Fruit fly (Drosophila melanogaster) whole organism, embryonic: ENCODE measurements around the gene CG31921.

Experiments
- Awh ChIP-seq: fragments of 200-800 bp; sonication (Bioruptor generic); IDR thresholded peaks from 2 replicates; pipeline ENCODE4, ENCODE4 v1.3.6; 2022; ENCODE audit warnings: missing biosample characterization, missing genetic modification characterization
- BtbVII ChIP-seq: fragments of 200-800 bp; sonication (Bioruptor generic); optimal IDR thresholded peaks from 3 replicates; lab custom pipeline; 2017; ENCODE audit warnings: missing biosample characterization, mild to moderate bottlenecking, missing genetic modification characterization
- CG10565 ChIP-seq: fragments of 200-800 bp; sonication (Bioruptor generic); optimal IDR thresholded peaks from 3 replicates; lab custom pipeline; 2016; ENCODE audit warnings: missing biosample characterization, mild to moderate bottlenecking, missing genetic modification characterization
- CG12299 ChIP-seq: fragments of 200-800 bp; sonication (Bioruptor generic); optimal IDR thresholded peaks from 2 replicates; lab custom pipeline; 2018; ENCODE audit warnings: missing biosample characterization, mild to moderate bottlenecking, missing genetic modification characterization
- CG13894 ChIP-seq: fragments of 200-800 bp; sonication (Bioruptor generic); optimal IDR thresholded peaks from 3 replicates; lab custom pipeline; 2018; ENCODE audit warnings: missing biosample characterization, mild to moderate bottlenecking, missing genetic modification characterization, moderate library complexity
- CG1603 ChIP-seq: fragments of 200-800 bp; sonication (Bioruptor generic); optimal IDR thresholded peaks from 2 replicates; lab custom pipeline; 2019; ENCODE audit warnings: missing biosample characterization, mild to moderate bottlenecking, missing genetic modification characterization, moderate library complexity
- CG16779 ChIP-seq: fragments of 200-800 bp; sonication (Bioruptor generic); IDR thresholded peaks from 2 replicates; pipeline ENCODE4 v1.3.6; 2022; ENCODE audit warnings: missing biosample characterization, missing genetic modification characterization
- CG16813 ChIP-seq: fragments of 200-800 bp; sonication (Bioruptor generic); IDR thresholded peaks from 3 replicates; pipeline ENCODE4 v1.3.6; 2022; ENCODE audit warnings: missing biosample characterization, missing genetic modification characterization; ENCODE audit not compliant: partially characterized antibody
- CG17328 ChIP-seq: fragments of 200-800 bp; sonication (Bioruptor generic); IDR thresholded peaks from 2 replicates; pipeline ENCODE4 v1.3.6; 2022; ENCODE audit warnings: missing biosample characterization, missing genetic modification characterization
- CG2120 ChIP-seq: fragments of 200-800 bp; sonication (Bioruptor generic); optimal IDR thresholded peaks from 3 replicates; lab custom pipeline; 2016; ENCODE audit warnings: missing biosample characterization, missing genetic modification characterization
- CG2199 ChIP-seq: fragments of 200-800 bp; sonication (Bioruptor generic); IDR thresholded peaks from 3 replicates; pipeline ENCODE4 v1.3.6; 2022; ENCODE audit warnings: missing biosample characterization, missing genetic modification characterization
- CG30431 ChIP-seq: fragments of 200-800 bp; sonication (Bioruptor generic); optimal IDR thresholded peaks from 2 replicates; lab custom pipeline; 2017; ENCODE audit warnings: missing biosample characterization, missing genetic modification characterization
- CG34376 ChIP-seq: fragments of 200-800 bp; sonication (Bioruptor generic); optimal IDR thresholded peaks from 2 replicates; lab custom pipeline; 2018; ENCODE audit warnings: missing biosample characterization, mild to moderate bottlenecking, missing genetic modification characterization
- CG3847 ChIP-seq: fragments of 200-800 bp; sonication (Bioruptor generic); IDR thresholded peaks from 2 replicates; pipeline ENCODE4 v1.3.6; 2022; ENCODE audit warnings: missing biosample characterization, missing genetic modification characterization
- CG8089 ChIP-seq: fragments of 200-800 bp; sonication (Bioruptor generic); optimal IDR thresholded peaks from 3 replicates; lab custom pipeline; 2016; ENCODE audit warnings: missing biosample characterization, missing genetic modification characterization
- Deaf1 ChIP-seq: fragments of 200-800 bp; optimal IDR thresholded peaks from 3 replicates; lab custom pipeline; 2019; ENCODE audit warnings: missing biosample characterization, mild to moderate bottlenecking, missing genetic modification characterization, moderate library complexity
- Doc3 ChIP-seq: fragments of 200-800 bp; sonication (Bioruptor generic); IDR thresholded peaks from 3 replicates; pipeline ENCODE4 v1.3.6; 2022; ENCODE audit warnings: missing biosample characterization, missing genetic modification characterization; ENCODE audit not compliant: partially characterized antibody
- E2f2 ChIP-seq: fragments of 200-800 bp; sonication (Bioruptor generic); IDR thresholded peaks from 2 replicates; pipeline ENCODE4 v1.3.6; 2022; ENCODE audit warnings: missing biosample characterization, missing genetic modification characterization
- ERR ChIP-seq: fragments of 200-800 bp; sonication (Bioruptor generic); optimal IDR thresholded peaks from 2 replicates; lab custom pipeline; 2016; ENCODE audit warnings: missing biosample characterization, missing genetic modification characterization
- GATAe ChIP-seq: fragments of 200-800 bp; sonication (Bioruptor generic); conservative IDR thresholded peaks from 2 replicates; pipeline ENCODE4 v1.3.6; 2022; ENCODE audit warnings: missing biosample characterization, missing genetic modification characterization
- HLH3B ChIP-seq: fragments of 200-800 bp; sonication (Bioruptor generic); IDR thresholded peaks from 2 replicates; pipeline ENCODE4 v1.3.6; 2022; ENCODE audit warnings: missing biosample characterization, missing genetic modification characterization
- Med ChIP-seq: fragments of 200-800 bp; sonication (Bioruptor generic); peaks from one replicate; lab custom pipeline; 2016; ENCODE audit warnings: missing biosample characterization, missing genetic modification characterization, mild to moderate bottlenecking, inconsistent platforms, moderate library complexity
- PHDP ChIP-seq: fragments of 200-800 bp; sonication (Bioruptor generic); optimal IDR thresholded peaks from 3 replicates; lab custom pipeline; 2018; ENCODE audit warnings: missing biosample characterization, mild to moderate bottlenecking, missing genetic modification characterization, moderate library complexity
- abd-A ChIP-seq: fragments of 200-800 bp; sonication (Bioruptor generic); optimal IDR thresholded peaks from 3 replicates; lab custom pipeline; 2019; ENCODE audit warnings: missing biosample characterization, mild to moderate bottlenecking, missing genetic modification characterization, moderate library complexity
- ap ChIP-seq: fragments of 200-800 bp; sonication (Bioruptor generic); IDR thresholded peaks from 2 replicates; pipeline ENCODE4 v1.3.6; 2022; ENCODE audit warnings: missing biosample characterization, missing genetic modification characterization
- bigmax ChIP-seq: fragments of 200-800 bp; sonication (Bioruptor generic); optimal IDR thresholded peaks from 2 replicates; lab custom pipeline; 2018; ENCODE audit warnings: missing biosample characterization, mild to moderate bottlenecking, missing genetic modification characterization
- bsh ChIP-seq, 2 experiments: fragments of 200-800 bp; sonication (Bioruptor generic); optimal IDR thresholded peaks; 2 replicates each; lab custom pipeline; 2017 to 2018; ENCODE audit warnings: mild to moderate bottlenecking in 2 of 2, missing biosample characterization in 2 of 2, missing genetic modification characterization in 2 of 2, moderate library complexity in 1 of 2
- chinmo ChIP-seq: fragments of 200-800 bp; sonication (Bioruptor generic); IDR thresholded peaks from 4 replicates; pipeline ENCODE4 v1.3.6; 2022; ENCODE audit warnings: missing biosample characterization, missing genetic modification characterization; ENCODE audit not compliant: partially characterized antibody
- chm ChIP-seq: fragments of 200-800 bp; sonication (Bioruptor generic); IDR thresholded peaks from 2 replicates; pipeline ENCODE4 v1.3.6; 2022; ENCODE audit warnings: missing biosample characterization, missing genetic modification characterization
- ci ChIP-seq: fragments of 200-800 bp; sonication (Bioruptor generic); IDR thresholded peaks from 3 replicates; pipeline ENCODE4 v1.3.6; 2022; ENCODE audit warnings: missing biosample characterization, missing genetic modification characterization
- cwo ChIP-seq: fragments of 200-800 bp; sonication (Bioruptor generic); optimal IDR thresholded peaks from 3 replicates; lab custom pipeline; 2017; ENCODE audit warnings: missing biosample characterization, missing genetic modification characterization, mild to moderate bottlenecking, moderate library complexity, missing genetic modification reagents
- dysf ChIP-seq: fragments of 200-800 bp; sonication (Bioruptor generic); IDR thresholded peaks from 3 replicates; pipeline ENCODE4 v1.3.6; 2022; ENCODE audit warnings: missing biosample characterization, missing genetic modification characterization
- exex ChIP-seq: fragments of 200-800 bp; sonication (Bioruptor generic); optimal IDR thresholded peaks from 4 replicates; lab custom pipeline; 2018; ENCODE audit warnings: missing biosample characterization, mild to moderate bottlenecking, missing genetic modification characterization, moderate library complexity
- ftz-f1 ChIP-seq: fragments of 200-800 bp; sonication (Bioruptor generic); optimal IDR thresholded peaks from 2 replicates; lab custom pipeline; 2016; ENCODE audit warnings: missing biosample characterization, missing genetic modification characterization
- gce ChIP-seq: fragments of 200-800 bp; sonication (Bioruptor generic); IDR thresholded peaks from 3 replicates; pipeline ENCODE4 v1.3.6; 2022; ENCODE audit warnings: missing biosample characterization, missing genetic modification characterization
- gem ChIP-seq: fragments of 200-800 bp; sonication (Bioruptor generic); optimal IDR thresholded peaks from 2 replicates; lab custom pipeline; 2019; ENCODE audit warnings: missing biosample characterization, mild to moderate bottlenecking, missing genetic modification characterization, moderate library complexity
- grn ChIP-seq: fragments of 200-800 bp; sonication (Bioruptor generic); optimal IDR thresholded peaks from 3 replicates; lab custom pipeline; 2017; ENCODE audit warnings: missing biosample characterization, missing genetic modification characterization
- ind ChIP-seq: fragments of 200-800 bp; sonication (Bioruptor generic); optimal IDR thresholded peaks from 3 replicates; lab custom pipeline; 2016; ENCODE audit warnings: missing biosample characterization, missing genetic modification characterization
- ken ChIP-seq: fragments of 200-800 bp; sonication (Bioruptor generic); IDR thresholded peaks from 3 replicates; pipeline ENCODE4 v1.3.6; 2022; ENCODE audit warnings: missing biosample characterization, missing genetic modification characterization
- lmd ChIP-seq: fragments of 200-800 bp; sonication (Bioruptor generic); IDR thresholded peaks from 2 replicates; pipeline ENCODE4 v1.3.6; 2022; ENCODE audit warnings: missing biosample characterization, missing genetic modification characterization
- mirr ChIP-seq: fragments of 200-800 bp; sonication (Bioruptor generic); optimal IDR thresholded peaks from 3 replicates; lab custom pipeline; 2018; ENCODE audit warnings: missing biosample characterization, mild to moderate bottlenecking, missing genetic modification characterization
- mld ChIP-seq: fragments of 200-800 bp; sonication (Bioruptor generic); IDR thresholded peaks from 3 replicates; pipeline ENCODE4 v1.3.6; 2022; ENCODE audit warnings: missing biosample characterization, missing genetic modification characterization; ENCODE audit not compliant: partially characterized antibody
- rib ChIP-seq: fragments of 200-800 bp; sonication (Bioruptor generic); IDR thresholded peaks from 2 replicates; pipeline ENCODE4 v1.3.6; 2022; ENCODE audit warnings: missing biosample characterization, missing genetic modification characterization
- salm ChIP-seq: fragments of 200-800 bp; sonication (Bioruptor generic); optimal IDR thresholded peaks from 2 replicates; lab custom pipeline; 2018; ENCODE audit warnings: missing biosample characterization, mild to moderate bottlenecking, missing genetic modification characterization
- slbo ChIP-seq: fragments of 200-800 bp; sonication (Bioruptor generic); IDR thresholded peaks from 2 replicates; pipeline ENCODE4 v1.3.6; 2022; ENCODE audit warnings: missing biosample characterization, missing genetic modification characterization
- sug ChIP-seq: fragments of 200-800 bp; optimal IDR thresholded peaks from 2 replicates; lab custom pipeline; 2019; ENCODE audit warnings: missing biosample characterization, mild to moderate bottlenecking, missing genetic modification characterization, moderate library complexity
- zfh1 ChIP-seq: fragments of 200-800 bp; sonication (Bioruptor generic); IDR thresholded peaks from 3 replicates; pipeline ENCODE4 v1.3.6; 2022; ENCODE audit warnings: missing biosample characterization, missing genetic modification characterization

The CG31921 gene

DNA sequence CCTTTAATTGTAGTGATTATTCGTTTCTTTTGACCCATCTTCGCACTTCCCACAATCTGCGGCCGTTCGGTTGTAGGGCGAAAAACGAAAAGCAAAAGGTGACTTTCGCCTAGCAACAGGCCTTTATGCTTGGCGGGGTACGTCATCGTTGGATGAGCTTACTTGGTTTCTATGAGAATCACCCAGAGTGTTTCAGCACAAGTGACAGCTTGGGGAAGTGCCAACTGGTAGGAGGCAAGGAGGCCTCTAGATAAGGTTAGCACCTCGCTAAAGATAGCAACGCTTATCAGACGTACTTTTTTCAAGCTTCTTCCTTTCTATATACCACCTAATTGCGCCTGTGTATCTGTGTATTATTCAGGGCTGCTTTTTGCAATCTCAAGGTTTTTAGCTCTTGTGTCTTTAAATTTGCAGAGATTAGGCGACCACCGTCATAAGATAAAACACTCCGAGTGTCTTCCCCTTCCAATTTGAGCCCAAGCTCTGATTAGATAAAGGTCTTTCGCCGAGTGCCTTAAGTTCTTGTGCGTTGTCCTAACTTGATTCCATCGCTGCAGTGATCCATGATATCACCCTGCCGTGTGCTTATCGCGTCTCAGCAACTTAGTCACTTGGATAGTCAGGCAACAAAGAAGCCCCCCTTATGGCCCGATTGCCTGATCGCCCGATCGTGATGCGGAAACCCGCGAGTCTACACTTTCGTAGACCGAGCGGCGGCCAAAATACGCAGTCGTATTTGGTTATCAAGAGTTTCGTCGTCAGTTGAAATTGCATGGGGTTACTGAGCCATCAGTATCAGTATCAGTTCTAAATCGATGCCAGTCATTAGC lies 31.0 kb downstream of the CG31921 start (continued):
- TF ChIP-seq CG34376 (GFP tag; lab: Kevin White, UChicago) (peak; percentile 91), gem (tag; lab: Kevin White, UChicago) (no peak), exex (peak; percentile 72), bigmax (GFP tag; lab: Kevin White, UChicago) (no peak), Med (GFP tag; lab: Kevin White, UChicago) (peak; percentile 71), CG3847 (GFP tag; lab: Robert Waterston, UW) (0 out of 2 replicates have a peak, but pooled peaks have one; percentile 9), Awh (GFP tag; lab: Robert Waterston, UW) (no peak), CG13894 (tag; lab: Kevin White, UChicago) (peak; percentile 21), ind (GFP tag; lab: Kevin White, UChicago) (no peak), E2f2 (GFP tag; lab: Robert Waterston, UW) (no peak), CG2199 (no peak), PHDP (no peak), gce (GFP tag; lab: Robert Waterston, UW) (no peak), chm (GFP tag; lab: Robert Waterston, UW) (no peak), ap (GFP tag; lab: Robert Waterston, UW) (no peak), GATAe (GFP tag; lab: Robert Waterston, UW) (peak; percentile 32; the same call in 1 of the 2 replicates), ci (GFP tag; lab: Robert Waterston, UW) (0 out of 3 replicates have a peak, but pooled peaks have one; percentile 24), CG16813 (GFP tag; lab: Robert Waterston, UW) (no peak), CG10565 (GFP tag; lab: Kevin White, UChicago) (no peak), sug (tag; lab: Kevin White, UChicago) (peak; percentile 77), dysf (GFP tag; lab: Robert Waterston, UW) (no peak), ftz-f1 (peak; percentile 12), bsh (GFP tag; optimal IDR thresholded peaks at IDR 0.05; lab: Kevin White, UChicago) (no peak), lmd (no peak), CG2120 (GFP tag; lab: Kevin White, UChicago) (no peak), CG30431 (GFP tag; lab: Kevin White, UChicago) (no peak), Deaf1 (peak; percentile 67), CG8089 (GFP tag; lab: Kevin White, UChicago) (no peak), rib (GFP tag; lab: Robert Waterston, UW) (peak; percentile 83), BtbVII (GFP tag; lab: Kevin White, UChicago) (peak; percentile 9), zfh1 (no peak), CG16779 (GFP tag; lab: Robert Waterston, UW) (no peak), slbo (GFP tag; lab: Robert Waterston, UW) (peak; percentile 18; the same call in 1 of the 2 replicates), abd-A (tag; lab: Kevin White, UChicago) (no peak), Doc3 (GFP tag; lab: Robert Waterston, UW) (no peak), CG12299 (tag; lab: Kevin White, UChicago) (no peak), ERR (GFP tag; lab: Kevin White, UChicago) (no peak), CG17328 (GFP tag; lab: Robert Waterston, UW) (no peak), HLH3B (GFP tag; lab: Robert Waterston, UW) (no peak), cwo (peak; percentile 47), grn (GFP tag; lab: Kevin White, UChicago) (peak; percentile 93), mirr (peak; percentile 63), CG1603 (tag; lab: Kevin White, UChicago) (no peak), mld (GFP tag; lab: Robert Waterston, UW) (no peak), salm (no peak), ken (0 out of 3 replicates have a peak, but pooled peaks have one; percentile 7), chinmo (GFP tag; lab: Robert Waterston, UW) (0 out of 4 replicates have a peak, but pooled peaks have one; percentile 35)
